Fruit fly (Drosophila melanogaster): ENCODE measurements around the gene mtgo.
A peak's percentile ranks its signal among the peaks of the same experiment; 100 is the strongest.

Gene mtgo

DNA sequence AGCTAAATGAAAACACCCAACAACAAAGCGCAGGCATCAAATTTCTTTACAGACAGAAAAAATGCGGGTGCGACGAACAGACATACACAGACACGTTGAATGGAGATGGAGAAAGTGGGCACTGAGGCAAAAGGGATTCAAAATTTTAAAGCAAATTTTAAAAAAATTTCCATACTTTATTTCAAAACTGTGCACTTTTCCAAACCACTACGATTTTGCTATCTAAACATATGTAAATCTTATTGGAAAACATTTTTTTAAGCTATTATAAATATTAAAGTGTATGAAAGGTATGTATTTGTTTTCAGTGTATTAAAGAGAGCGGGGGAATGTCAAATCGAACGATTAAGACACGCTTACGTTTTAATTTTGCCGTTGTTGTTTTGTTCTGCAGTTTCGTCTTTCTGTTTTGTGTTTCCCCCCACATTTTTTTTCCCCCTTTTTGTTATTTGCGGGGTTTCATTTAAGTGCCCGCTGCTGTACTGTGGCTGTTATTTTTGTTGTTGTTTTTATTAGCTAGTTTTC is 75.6 kb downstream of the mtgo start (continued):
- TF ChIP-seq gt (GFP tag; IDR thresholded peaks at IDR 0.05) (peak; percentile 58; the same call in 1 of the 2 replicates), schlank (tag; optimal IDR thresholded peaks at IDR 0.05) (no peak), Kr (GFP tag; optimal IDR thresholded peaks at IDR 0.05) (no peak), chm (GFP tag; IDR thresholded peaks at IDR 0.05) (no peak), NC2β (GFP tag; optimal IDR thresholded peaks at IDR 0.05) (no peak), D19B (GFP tag; optimal IDR thresholded peaks at IDR 0.05) (peak; percentile 16), bbx (GFP tag; IDR thresholded peaks at IDR 0.05; ENCODE audit: partially characterized antibody) (no peak), btn (GFP tag; optimal IDR thresholded peaks at IDR 0.05) (peak; percentile 47), oc (tag; optimal IDR thresholded peaks at IDR 0.05) (peak; percentile 92), hkb (optimal IDR thresholded peaks at IDR 0.05) (no peak), hkb (GFP tag; IDR thresholded peaks at IDR 0.05) (peak; percentile 51; the same call in 1 of the 2 replicates), CG13123 (GFP tag; optimal IDR thresholded peaks at IDR 0.05) (peak; percentile 19), CG12155 (GFP tag; optimal IDR thresholded peaks at IDR 0.05) (peak; percentile 5), CG10654 (GFP tag; optimal IDR thresholded peaks at IDR 0.05) (peak; percentile 77), onecut (GFP tag; IDR thresholded peaks at IDR 0.05) (peak; percentile 60), Gug (GFP tag; IDR thresholded peaks at IDR 0.05) (peak; percentile 8; the same call in 1 of the 4 replicates), Max (GFP tag; optimal IDR thresholded peaks at IDR 0.05) (peak; percentile 64), CG1647 (GFP tag; optimal IDR thresholded peaks at IDR 0.05) (peak; percentile 59), en (GFP tag; optimal IDR thresholded peaks at IDR 0.05) (peak; percentile 20), H15 (GFP tag; IDR thresholded peaks at IDR 0.05) (peak; percentile 56; the same call in 2 of the 3 replicates), fd3F (GFP tag; optimal IDR thresholded peaks at IDR 0.05) (peak; percentile 12), cwo (GFP tag; optimal IDR thresholded peaks at IDR 0.05) (peak; percentile 62), B-H2 (GFP tag; optimal IDR thresholded peaks at IDR 0.05) (no peak), Hmx (GFP tag; optimal IDR thresholded peaks at IDR 0.05) (no peak), corto (GFP tag; optimal IDR thresholded peaks at IDR 0.05) (peak; percentile 80), CG10209 (GFP tag; optimal IDR thresholded peaks at IDR 0.05) (peak; percentile 45), E2f2 (GFP tag; IDR thresholded peaks at IDR 0.05) (peak; percentile 38; the same call in 1 of the 2 replicates), Tbp (GFP tag; optimal IDR thresholded peaks at IDR 0.05) (no peak), hbn (GFP tag; IDR thresholded peaks at IDR 0.05; ENCODE audit: partially characterized antibody) (no peak), ap (GFP tag; IDR thresholded peaks at IDR 0.05) (peak; percentile 17; the same call in 1 of the 2 replicates), CG1792 (GFP tag; optimal IDR thresholded peaks at IDR 0.05) (peak; percentile 32), CG10274 (GFP tag; optimal IDR thresholded peaks at IDR 0.05) (peak; percentile 54), CG11247 (GFP tag; IDR thresholded peaks at IDR 0.05) (peak; percentile 32; the same call in 1 of the 2 replicates), eyg (GFP tag; optimal IDR thresholded peaks at IDR 0.05) (peak; percentile 0), Antp (GFP tag; optimal IDR thresholded peaks at IDR 0.05) (no peak), mam (GFP tag; optimal IDR thresholded peaks at IDR 0.05) (peak; percentile 44), CG9817 (tag; optimal IDR thresholded peaks at IDR 0.05) (peak; percentile 47), CG7556 (GFP tag; optimal IDR thresholded peaks at IDR 0.05) (peak; percentile 71), ind (GFP tag; optimal IDR thresholded peaks at IDR 0.05) (peak; percentile 79), cato (GFP tag; optimal IDR thresholded peaks at IDR 0.05; ENCODE audit: borderline replicate concordance) (peak; percentile 19), ems (GFP tag; optimal IDR thresholded peaks at IDR 0.05) (peak; percentile 61), CG16779 (GFP tag; IDR thresholded peaks at IDR 0.05) (no peak), Scr (GFP tag; IDR thresholded peaks at IDR 0.05; ENCODE audit: partially characterized antibody) (no peak), ro (GFP tag; IDR thresholded peaks at IDR 0.05) (peak; percentile 35; the same call in 1 of the 2 replicates), CG10431 (GFP tag; optimal IDR thresholded peaks at IDR 0.05) (no peak), NC2α (GFP tag; optimal IDR thresholded peaks at IDR 0.05) (peak; percentile 5), sens (GFP tag) (peak; percentile 97), CG3847 (GFP tag; IDR thresholded peaks at IDR 0.05) (0 out of 2 replicates have a peak, but pooled peaks have one; percentile 25), kah (GFP tag; optimal IDR thresholded peaks at IDR 0.05) (peak; percentile 54), CG12942 (GFP tag; optimal IDR thresholded peaks at IDR 0.05) (no peak), CG17568 (GFP tag; optimal IDR thresholded peaks at IDR 0.05) (no peak)

Data from whole organism, embryonic.